Worm (Caenorhabditis elegans) whole organism, late embryonic: ENCODE results near the gene gcy-4.

Experiments
- elt-2 ChIP-seq: sonication (generic microtip); optimal IDR thresholded peaks from 2 replicates; lab custom pipeline; 2016; ENCODE audit warnings: missing genetic modification reagents, missing genetic modification characterization, missing compliant biosample characterization
- fkh-10 ChIP-seq: fragments of 150-350 bp; optimal IDR thresholded peaks from 2 replicates; lab custom pipeline; 2014; ENCODE audit warnings: missing biosample characterization, missing genetic modification reagents, missing genetic modification characterization
- ref-2 ChIP-seq: sonication (generic microtip); optimal IDR thresholded peaks from 2 replicates; lab custom pipeline; 2016; ENCODE audit warnings: missing genetic modification characterization, missing compliant biosample characterization
- sox-2 ChIP-seq: fragments of 200-800 bp; sonication (Bioruptor generic); IDR thresholded peaks from 2 replicates; pipeline ENCODE4 v1.3.6; 2022; ENCODE audit warnings: missing genetic modification reagents, missing genetic modification characterization, missing compliant biosample characterization
- tbx-7 ChIP-seq: sonication (generic microtip); optimal IDR thresholded peaks from 2 replicates; lab custom pipeline; 2016; ENCODE audit warnings: missing genotype, missing genetic modification characterization, missing compliant biosample characterization
- unc-55 ChIP-seq: sonication (generic microtip); optimal IDR thresholded peaks from 2 replicates; lab custom pipeline; 2017; ENCODE audit warnings: missing biosample characterization, missing genetic modification reagents, missing genetic modification characterization

ce11 chrII:10270052-10270451, 38.6 kb downstream of the gcy-4 start, which contains the start of gene F54B3.2:
- TF ChIP-seq sox-2 (GFP tag; lab: Robert Waterston, UW) (no peak), elt-2 (tag; lab: Kevin White, UChicago) (no peak), unc-55 (no peak), tbx-7 (tag; lab: Kevin White, UChicago) (no peak), ref-2 (tag; lab: Kevin White, UChicago) (no peak), fkh-10 (no peak)
